Fruit fly (Drosophila melanogaster): ENCODE measurements around the gene CG9630.

CG9630 gene

DNA sequence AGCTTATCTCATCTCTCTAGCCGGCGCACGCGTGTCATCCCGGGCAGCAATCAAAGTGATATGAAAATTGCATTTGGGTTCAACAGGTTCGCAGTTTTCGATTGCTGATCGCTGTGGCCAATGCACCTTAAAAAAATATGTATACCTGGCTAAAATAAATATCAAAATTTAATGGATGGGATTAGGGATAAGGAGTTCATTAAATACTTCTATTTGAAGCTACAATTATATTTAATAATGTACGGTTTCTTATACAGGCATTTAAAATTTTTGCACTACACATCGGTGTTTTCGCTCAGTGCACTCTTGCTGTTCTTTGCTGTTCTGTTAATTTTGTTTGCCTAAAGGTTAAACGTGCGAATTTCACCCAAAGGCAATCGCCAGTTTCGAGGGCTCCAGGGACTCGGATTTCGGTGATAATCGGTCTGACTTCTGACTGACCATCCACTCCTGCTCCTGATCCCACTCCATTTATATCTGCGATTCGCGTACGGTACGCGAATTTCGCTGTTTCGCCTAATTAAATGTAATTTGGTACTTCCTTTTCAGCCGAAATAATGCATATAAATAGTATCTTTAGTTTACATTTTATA is 3.0 kb upstream of the CG9630 start (continued):
- TF ChIP-seq CG31627 (GFP tag; optimal IDR thresholded peaks at IDR 0.05): peak; percentile 64
- no peak for TF ChIP-seq fd85E (GFP tag; optimal IDR thresholded peaks at IDR 0.05)
- peak; percentile 68 for TF ChIP-seq Met (GFP tag; optimal IDR thresholded peaks at IDR 0.05)
- TF ChIP-seq lz (GFP tag; optimal IDR thresholded peaks at IDR 0.05): peak; percentile 65
- TF ChIP-seq Gug (GFP tag; IDR thresholded peaks at IDR 0.05): no peak
- TF ChIP-seq salr (GFP tag; optimal IDR thresholded peaks at IDR 0.05): no peak
- TF ChIP-seq fd59A (GFP tag; optimal IDR thresholded peaks at IDR 0.05): no peak
- TF ChIP-seq acj6 (GFP tag; optimal IDR thresholded peaks at IDR 0.05): no peak
- peak; percentile 74 for TF ChIP-seq cyc (GFP tag; optimal IDR thresholded peaks at IDR 0.05)
- no peak for TF ChIP-seq CG4318 (GFP tag; optimal IDR thresholded peaks at IDR 0.05)
- TF ChIP-seq Smox (GFP tag; optimal IDR thresholded peaks at IDR 0.05): peak; percentile 73
- TF ChIP-seq Hr38 (GFP tag; optimal IDR thresholded peaks at IDR 0.05): no peak
- no peak for TF ChIP-seq net (GFP tag; optimal IDR thresholded peaks at IDR 0.05)
- TF ChIP-seq Ets21C (GFP tag; optimal IDR thresholded peaks at IDR 0.05): peak; percentile 62
- TF ChIP-seq vri (GFP tag; optimal IDR thresholded peaks at IDR 0.05): no peak
- no peak for TF ChIP-seq Lpt (GFP tag; optimal IDR thresholded peaks at IDR 0.05)
- peak; percentile 75 for TF ChIP-seq Sox102F (GFP tag; optimal IDR thresholded peaks at IDR 0.05)
- no peak for TF ChIP-seq Ets96B (tag; optimal IDR thresholded peaks at IDR 0.05)
- TF ChIP-seq CG11762 (GFP tag; optimal IDR thresholded peaks at IDR 0.05; ENCODE audit: insufficient read depth): no peak
- TF ChIP-seq svp (GFP tag): peak; percentile 100
- no peak for TF ChIP-seq CG6808 (GFP tag; optimal IDR thresholded peaks at IDR 0.05)
- no peak for TF ChIP-seq CG6276 (GFP tag; optimal IDR thresholded peaks at IDR 0.05)
- no peak for TF ChIP-seq pdm3 (GFP tag; optimal IDR thresholded peaks at IDR 0.05)
- TF ChIP-seq CG9139 (GFP tag; optimal IDR thresholded peaks at IDR 0.05): no peak
- no peak for TF ChIP-seq CG15336 (GFP tag; IDR thresholded peaks at IDR 0.05)

DNA sequence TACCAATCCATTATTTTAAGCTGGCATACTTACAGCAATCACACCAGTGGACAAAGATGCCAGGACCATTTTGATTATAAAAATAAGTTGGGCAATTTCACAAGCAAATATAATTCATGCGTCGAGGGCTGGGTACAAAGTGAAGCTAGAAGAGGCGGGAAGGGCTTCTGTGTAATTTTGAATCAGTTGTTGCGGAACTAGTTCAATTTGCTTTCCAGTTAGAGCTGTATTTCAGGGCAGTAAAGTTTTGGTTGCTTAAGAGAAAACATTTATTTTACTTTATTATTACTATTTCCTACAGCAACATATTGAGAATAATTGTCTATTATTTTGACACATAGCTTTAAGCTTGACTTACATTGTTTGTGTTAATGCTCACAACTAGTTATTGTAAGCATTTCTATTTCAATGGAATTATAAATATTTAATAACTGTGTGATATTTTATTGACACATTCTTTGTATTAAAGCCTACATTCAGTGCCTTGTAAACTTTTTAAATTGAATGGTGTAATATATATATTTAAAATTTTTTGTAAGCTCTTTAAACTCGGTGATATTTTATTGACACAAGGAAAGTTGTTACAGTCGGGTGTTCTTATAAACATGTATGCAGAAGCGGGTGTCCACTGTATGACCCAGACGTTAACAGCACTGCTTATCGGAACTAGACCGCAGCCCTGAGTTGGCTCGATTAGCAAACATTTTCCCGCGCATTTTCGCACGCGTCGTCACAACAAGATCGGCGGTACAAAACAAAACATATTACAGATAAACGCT is 5.2 kb downstream of the CG9630 start, which contains the start of the genes RPA1 and Mcm2:
RPA1 (minus strand) TSS at position 150 of the 779 bp plus-strand sequence.
Mcm2 (plus strand) TSS at position 669 of the 779 bp plus-strand sequence.
- TF ChIP-seq lz (GFP tag; optimal IDR thresholded peaks at IDR 0.05) (peak; percentile 86), fd59A (GFP tag; optimal IDR thresholded peaks at IDR 0.05) (peak; percentile 57), CG9139 (GFP tag; optimal IDR thresholded peaks at IDR 0.05) (peak; percentile 7), CG10631 (GFP tag; optimal IDR thresholded peaks at IDR 0.05) (peak; percentile 89), Hr4 (GFP tag; optimal IDR thresholded peaks at IDR 0.05) (no peak), CG8319 (GFP tag; optimal IDR thresholded peaks at IDR 0.05) (peak; percentile 71), acj6 (GFP tag; optimal IDR thresholded peaks at IDR 0.05) (peak; percentile 84), Hr38 (GFP tag; optimal IDR thresholded peaks at IDR 0.05) (no peak), Eip75B (GFP tag; optimal IDR thresholded peaks at IDR 0.05) (peak; percentile 74), CG6808 (GFP tag; optimal IDR thresholded peaks at IDR 0.05) (peak; percentile 67), CG1621 (tag; optimal IDR thresholded peaks at IDR 0.05) (no peak), CG7368 (GFP tag; optimal IDR thresholded peaks at IDR 0.05) (peak; percentile 56), CG6792 (GFP tag; optimal IDR thresholded peaks at IDR 0.05) (peak; percentile 70), svp (GFP tag) (peak; percentile 94), dsx (GFP tag; optimal IDR thresholded peaks at IDR 0.05; ENCODE audit: poor library complexity, severe bottlenecking) (peak; percentile 63), eg (GFP tag; IDR thresholded peaks at IDR 0.05) (peak; percentile 80), salr (GFP tag; optimal IDR thresholded peaks at IDR 0.05) (peak; percentile 57 to 79), Sox102F (GFP tag; optimal IDR thresholded peaks at IDR 0.05) (peak; percentile 68), achi (GFP tag; optimal IDR thresholded peaks at IDR 0.05) (peak; percentile 80), CG3032 (tag; optimal IDR thresholded peaks at IDR 0.05) (peak; percentile 84), ss (GFP tag; optimal IDR thresholded peaks at IDR 0.05) (no peak), CG8119 (GFP tag; IDR thresholded peaks at IDR 0.05) (peak; percentile 66; the same call in 2 of the 3 replicates), net (GFP tag; optimal IDR thresholded peaks at IDR 0.05) (peak; percentile 74), CG10669 (GFP tag; optimal IDR thresholded peaks at IDR 0.05) (peak; percentile 70), CG16779 (tag; optimal IDR thresholded peaks at IDR 0.05) (no peak), fd85E (GFP tag; optimal IDR thresholded peaks at IDR 0.05) (no peak), CG11902 (GFP tag; optimal IDR thresholded peaks at IDR 0.05) (peak; percentile 73), CG6163 (GFP tag; IDR thresholded peaks at IDR 0.05) (peak; percentile 68; the same call in 2 of the 3 replicates), CG6854 (GFP tag; optimal IDR thresholded peaks at IDR 0.05) (peak; percentile 42), CG34406 (GFP tag; optimal IDR thresholded peaks at IDR 0.05) (peak; percentile 78), Eip78C (GFP tag) (peak; percentile 93), Ets96B (tag; optimal IDR thresholded peaks at IDR 0.05) (peak; percentile 75), CG32006 (GFP tag; optimal IDR thresholded peaks at IDR 0.05) (peak; percentile 88), Blimp-1 (GFP tag; optimal IDR thresholded peaks at IDR 0.05) (peak; percentile 56)
